Fruit fly (Drosophila melanogaster) whole organism, larva: ENCODE measurements around the gene CG1113.

ENCODE experiments used
- noc ChIP-seq: fragments of 200-800 bp; sonication (Bioruptor generic); optimal IDR thresholded peaks from 3 replicates; lab custom pipeline; 2019; ENCODE audit warnings: missing biosample characterization, mild to moderate bottlenecking, missing genetic modification characterization, moderate library complexity

The CG1113 gene

DNA sequence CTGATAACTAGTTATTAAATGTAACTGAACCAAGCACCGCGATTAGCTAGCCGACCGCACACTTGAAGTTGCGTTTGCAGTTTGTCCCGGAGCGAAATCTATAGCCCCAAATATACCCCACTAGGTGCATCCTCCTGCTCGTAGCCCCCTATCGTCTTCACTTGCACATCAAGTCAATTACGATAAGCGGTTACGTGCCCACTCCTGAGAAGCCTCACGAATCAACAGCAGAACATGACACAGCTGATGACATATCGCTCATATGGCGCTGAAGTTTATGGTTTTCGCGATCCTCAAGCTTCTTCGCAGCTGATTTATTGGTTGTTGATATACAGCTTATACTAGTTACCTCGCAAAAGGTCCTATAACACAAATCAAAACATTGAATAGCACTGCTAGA, 8.3 kb downstream of the CG1113 start:
- no peak for TF ChIP-seq noc (tag; lab: Kevin White, UChicago)

- TF ChIP-seq noc (tag; lab: Kevin White, UChicago) = no peak
Observed at dm6 chr3R:5261996-5262535, 9.1 kb downstream of the CG1113 start.

DNA sequence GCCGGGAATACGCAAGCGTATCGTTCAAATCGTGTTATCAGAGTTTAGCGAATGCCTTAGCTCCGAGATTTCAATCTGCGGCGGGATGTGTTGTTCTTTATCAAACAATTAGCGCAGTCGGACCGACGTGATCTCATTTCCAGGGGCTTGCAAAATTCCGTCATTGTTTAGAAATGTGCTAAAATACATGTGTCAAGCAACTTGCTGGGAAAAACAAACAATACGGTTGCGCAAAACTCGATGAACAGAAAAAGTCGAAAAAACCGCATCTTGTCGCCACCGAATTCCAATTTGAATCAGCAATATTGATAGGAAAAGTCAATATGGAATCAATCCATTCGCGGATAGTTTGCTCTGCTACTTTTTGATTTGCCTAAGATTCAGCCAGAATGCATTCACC, 9.6 kb downstream of the CG1113 start, which contains the start of gene Tim17a2:
Gene Tim17a2, minus strand, starts transcription at position 101 of the 400 bp plus-strand sequence.
- no peak for TF ChIP-seq noc (tag; lab: Kevin White, UChicago)

dm6 chr3R:5263311-5264250, 10.6 kb downstream of the CG1113 start:
- TF ChIP-seq noc (tag; lab: Kevin White, UChicago) = no peak

DNA sequence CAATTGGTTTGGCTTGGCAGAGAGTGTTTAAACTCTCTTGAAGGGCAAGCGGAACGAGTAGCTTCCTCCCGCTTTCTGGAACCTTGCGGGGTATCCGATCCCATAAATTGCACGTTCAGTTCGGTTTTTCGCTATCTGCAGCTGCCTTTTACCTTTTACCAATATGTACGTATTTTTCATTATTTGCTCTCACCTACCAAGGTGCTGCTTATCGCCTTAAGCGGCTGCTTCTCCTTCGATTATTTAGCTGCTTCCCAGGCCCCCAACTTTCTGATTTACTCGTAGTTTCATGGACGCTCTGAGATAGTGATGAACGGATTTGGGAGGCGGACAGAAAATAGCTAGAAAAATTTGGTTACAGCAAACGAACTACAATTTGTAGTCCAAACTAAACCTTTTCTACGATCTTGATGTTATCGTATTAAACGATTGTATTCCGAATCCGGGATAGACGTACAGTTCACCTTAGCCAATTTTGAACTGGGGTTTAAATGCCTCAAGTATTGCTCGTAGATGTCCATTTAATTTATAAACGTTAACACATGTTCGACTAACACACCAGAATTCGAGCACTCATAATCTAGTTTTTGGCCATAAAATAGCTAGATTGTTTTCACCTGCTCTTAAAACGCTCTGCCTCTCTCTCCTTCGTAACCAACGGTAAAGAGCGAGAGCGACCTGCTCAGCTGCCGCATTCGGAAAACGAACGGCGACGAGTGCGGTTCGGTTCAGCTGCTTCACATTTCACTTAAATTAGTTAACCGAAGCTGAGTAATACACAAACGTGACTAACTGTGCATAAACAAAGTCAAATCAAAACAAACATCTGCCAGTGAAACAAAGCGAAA, 11.5 kb downstream of the CG1113 start:
- peak; percentile 72 for TF ChIP-seq noc (tag; lab: Kevin White, UChicago)

dm6 chr3R:5266282-5266681, 13.3 kb downstream of the CG1113 start:
- TF ChIP-seq noc (tag; lab: Kevin White, UChicago) = no peak

dm6 chr3R:5268495-5268894, 15.5 kb downstream of the CG1113 start:
- TF ChIP-seq noc (tag; lab: Kevin White, UChicago) = no peak

- no peak for TF ChIP-seq noc (tag; lab: Kevin White, UChicago)
Observed at dm6 chr3R:5270806-5271205, 17.9 kb downstream of the CG1113 start.

DNA sequence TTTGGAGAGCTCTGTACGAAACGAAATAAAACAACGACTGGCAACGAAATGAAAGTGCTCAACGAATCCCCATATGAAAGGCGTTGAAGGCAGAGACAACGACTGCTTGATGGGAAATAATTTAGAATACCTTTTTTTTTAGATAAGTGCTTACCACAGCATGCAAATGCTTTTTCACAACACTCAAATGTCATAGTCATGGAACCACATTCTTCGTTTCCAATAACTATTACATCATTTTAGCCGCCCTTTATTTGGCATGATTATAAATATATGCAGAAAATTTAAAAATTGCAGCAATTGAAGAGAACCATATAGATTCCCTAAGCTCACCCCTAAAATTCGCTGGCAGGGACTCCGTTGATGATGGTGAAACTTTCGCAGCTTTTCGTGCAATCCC, 24.8 kb downstream of the CG1113 start, which contains the start of gene CG31538:
Gene CG31538, minus strand, starts transcription at position 101 of the 400 bp plus-strand sequence.
- no peak for TF ChIP-seq noc (tag; lab: Kevin White, UChicago)

DNA sequence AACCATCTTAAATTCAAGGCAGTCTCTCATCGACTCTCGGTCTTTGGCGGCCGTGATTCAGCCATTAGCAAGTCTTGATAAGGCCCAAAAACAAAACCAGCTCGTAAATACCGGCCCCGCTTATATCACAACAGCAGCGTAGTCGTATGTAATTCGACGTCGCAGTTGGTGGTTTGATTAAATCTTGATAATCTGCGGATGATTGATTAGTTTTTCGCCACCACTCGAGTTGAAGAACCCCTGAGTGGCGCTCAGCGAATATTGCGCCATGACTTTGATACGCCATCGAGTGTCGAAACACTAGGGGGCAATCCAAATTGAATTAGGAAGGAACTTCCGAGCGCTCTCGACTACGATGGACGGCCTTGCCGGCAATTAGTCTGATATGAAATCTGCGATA, 25.7 kb downstream of the CG1113 start:
- peak; percentile 41 for TF ChIP-seq noc (tag; lab: Kevin White, UChicago)

DNA sequence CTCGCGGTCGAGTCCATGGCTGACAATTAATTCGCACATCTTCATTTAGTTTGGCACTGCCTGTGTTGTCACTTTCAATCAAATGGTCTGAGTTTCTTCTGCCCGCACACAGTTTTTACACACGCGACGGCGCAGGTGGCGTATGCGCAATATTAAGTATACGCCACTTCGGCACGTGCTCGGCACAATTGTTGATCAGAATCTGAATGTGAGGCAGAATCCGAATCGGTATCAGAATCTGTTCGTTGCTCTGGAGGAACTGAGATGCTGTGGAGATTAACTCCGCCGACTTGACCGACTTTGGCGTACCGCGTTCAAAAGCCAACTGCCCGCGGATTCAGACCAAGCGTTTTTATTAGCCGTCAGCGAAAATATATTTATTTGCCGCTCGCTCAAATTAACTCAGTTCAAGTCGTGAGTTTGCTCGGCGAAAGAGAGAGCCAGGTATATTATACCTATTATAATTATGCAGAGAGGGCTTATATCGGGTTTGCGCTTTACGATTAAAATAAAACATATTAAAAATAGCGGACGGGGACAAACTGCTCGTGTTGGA, 26.7 kb downstream of the CG1113 start:
- TF ChIP-seq noc (tag; lab: Kevin White, UChicago) = no peak

dm6 chr3R:5280380-5280779, 27.4 kb downstream of the CG1113 start:
- no peak for TF ChIP-seq noc (tag; lab: Kevin White, UChicago)

- no peak for TF ChIP-seq noc (tag; lab: Kevin White, UChicago)
Observed at dm6 chr3R:5281094-5281493, 28.1 kb downstream of the CG1113 start.

DNA sequence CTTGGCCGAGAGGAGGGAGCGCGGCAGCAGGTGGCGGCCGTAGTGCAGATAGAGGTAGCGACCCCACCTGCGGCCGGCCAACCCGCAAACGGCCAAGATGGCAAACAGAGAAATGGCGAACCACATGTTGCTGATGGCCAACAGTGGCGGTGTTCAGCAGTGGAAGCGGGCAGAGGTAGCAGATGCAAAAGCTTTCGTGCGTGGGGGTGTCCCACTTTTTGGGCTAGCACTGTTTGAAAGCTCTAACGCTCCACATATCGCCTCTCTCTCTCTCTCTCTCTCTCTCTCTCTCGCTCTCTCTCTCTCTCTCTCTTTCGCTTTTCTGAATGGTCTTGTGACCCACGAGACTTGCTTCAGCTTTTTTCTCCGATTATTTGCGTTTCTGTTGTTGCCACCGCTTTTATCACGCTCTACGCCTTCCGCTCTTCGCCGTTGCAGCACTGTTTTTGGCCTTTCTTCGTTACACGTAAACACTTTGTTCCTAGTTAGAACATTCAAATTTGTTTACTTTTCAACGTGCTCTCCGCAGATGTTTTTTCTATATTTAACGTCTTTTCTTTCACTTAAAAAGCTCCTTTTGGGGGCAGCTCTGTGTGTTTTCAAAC, 29.9 kb downstream of the CG1113 start:
- TF ChIP-seq noc (tag; lab: Kevin White, UChicago) = no peak

dm6 chr3R:5283360-5283963, 30.5 kb downstream of the CG1113 start:
- peak; percentile 93 for TF ChIP-seq noc (tag; lab: Kevin White, UChicago)
